Fruit fly (Drosophila melanogaster) whole organism, embryonic: ENCODE measurements around the gene brm.

Source experiments
- Adf1 ChIP-seq: fragments of 200-800 bp; sonication (Bioruptor generic); IDR thresholded peaks from 2 replicates; pipeline ENCODE4 v1.3.6; 2022; ENCODE audit warnings: missing biosample characterization, missing genetic modification characterization
- CG10147 ChIP-seq: fragments of 200-800 bp; sonication (Bioruptor generic); optimal IDR thresholded peaks from 2 replicates; lab custom pipeline; 2019; ENCODE audit warnings: missing biosample characterization, mild to moderate bottlenecking, missing genetic modification characterization, moderate library complexity
- CG10431 ChIP-seq: fragments of 200-800 bp; sonication (Bioruptor generic); optimal IDR thresholded peaks from 3 replicates; lab custom pipeline; 2018; ENCODE audit warnings: missing biosample characterization, mild to moderate bottlenecking, missing genetic modification characterization
- CG10959 ChIP-seq: fragments of 200-800 bp; sonication (Bioruptor generic); IDR thresholded peaks from 2 replicates; pipeline ENCODE4 v1.3.6; 2022; ENCODE audit warnings: missing biosample characterization, missing genetic modification characterization
- CG10979 ChIP-seq: fragments of 200-800 bp; sonication (Bioruptor generic); optimal IDR thresholded peaks from 2 replicates; lab custom pipeline; 2018; ENCODE audit warnings: missing biosample characterization, mild to moderate bottlenecking, missing genetic modification characterization, moderate library complexity
- CG1602 ChIP-seq: fragments of 200-800 bp; sonication (Bioruptor generic); optimal IDR thresholded peaks from 3 replicates; lab custom pipeline; 2016; ENCODE audit warnings: missing biosample characterization, missing genetic modification characterization
- CG16779 ChIP-seq: fragments of 200-800 bp; sonication (Bioruptor generic); IDR thresholded peaks from 2 replicates; pipeline ENCODE4 v1.3.6; 2022; ENCODE audit warnings: missing biosample characterization, missing genetic modification characterization
- CG17359 ChIP-seq: fragments of 200-800 bp; sonication (Bioruptor generic); optimal IDR thresholded peaks from 3 replicates; lab custom pipeline; 2018; ENCODE audit warnings: missing biosample characterization, mild to moderate bottlenecking, missing genetic modification characterization, moderate library complexity
- CG17829 ChIP-seq: fragments of 200-800 bp; optimal IDR thresholded peaks from 2 replicates; lab custom pipeline; 2019; ENCODE audit warnings: missing biosample characterization, mild to moderate bottlenecking, missing genetic modification characterization, moderate library complexity
- CG2120 ChIP-seq: fragments of 200-800 bp; sonication (Bioruptor generic); optimal IDR thresholded peaks from 3 replicates; lab custom pipeline; 2016; ENCODE audit warnings: missing biosample characterization, missing genetic modification characterization
- CG31388 ChIP-seq: fragments of 200-800 bp; sonication (Bioruptor generic); optimal IDR thresholded peaks from 2 replicates; lab custom pipeline; 2016; ENCODE audit warnings: missing biosample characterization, missing genetic modification characterization
- CG3407 ChIP-seq: fragments of 200-800 bp; sonication (Bioruptor generic); optimal IDR thresholded peaks from 2 replicates; lab custom pipeline; 2018; ENCODE audit warnings: missing biosample characterization, mild to moderate bottlenecking, missing genetic modification characterization
- CG43689 ChIP-seq: fragments of 200-800 bp; sonication (Bioruptor generic); IDR thresholded peaks from 2 replicates; pipeline ENCODE4 v1.3.6; 2022; ENCODE audit warnings: missing biosample characterization, missing genetic modification characterization
- CG4820 ChIP-seq: fragments of 200-800 bp; sonication (Bioruptor generic); optimal IDR thresholded peaks from 3 replicates; lab custom pipeline; 2016; ENCODE audit warnings: missing biosample characterization, missing genetic modification characterization
- CG4854 ChIP-seq: fragments of 200-800 bp; sonication (Bioruptor generic); optimal IDR thresholded peaks from 2 replicates; lab custom pipeline; 2016; ENCODE audit warnings: missing biosample characterization, missing genetic modification characterization, inconsistent platforms
- CG7987 ChIP-seq: fragments of 200-800 bp; sonication (Bioruptor generic); optimal IDR thresholded peaks from 2 replicates; lab custom pipeline; 2018; ENCODE audit warnings: missing biosample characterization, mild to moderate bottlenecking, missing genetic modification characterization, moderate library complexity
- D ChIP-seq, 2 experiments: fragments of 200-800 bp in 1 of 2; fragments of >200 bp in 1 of 2; sonication (Bioruptor generic) in 1 of 2; optimal IDR thresholded peaks; 2 replicates in 1 of 2; 3 replicates in 1 of 2; lab custom pipeline; 2017; ENCODE audit warnings: mild to moderate bottlenecking in 1 of 2, missing biosample characterization in 1 of 2, missing genetic modification characterization in 1 of 2, missing genetic modification reagents in 1 of 2
- Ets97D ChIP-seq: fragments of 200-800 bp; sonication (Bioruptor generic); optimal IDR thresholded peaks from 3 replicates; lab custom pipeline; 2016; ENCODE audit warnings: missing biosample characterization, missing genetic modification characterization
- HLH3B ChIP-seq: fragments of 200-800 bp; sonication (Bioruptor generic); IDR thresholded peaks from 2 replicates; pipeline ENCODE4 v1.3.6; 2022; ENCODE audit warnings: missing biosample characterization, missing genetic modification characterization
- HmgD ChIP-seq: fragments of 200-800 bp; sonication (Bioruptor generic); optimal IDR thresholded peaks from 3 replicates; lab custom pipeline; 2016; ENCODE audit warnings: missing biosample characterization, missing genetic modification characterization
- HmgZ ChIP-seq: fragments of 200-800 bp; sonication (Bioruptor generic); optimal IDR thresholded peaks from 2 replicates; lab custom pipeline; 2018; ENCODE audit warnings: missing biosample characterization, mild to moderate bottlenecking, missing genetic modification characterization
- Lim3 ChIP-seq: fragments of 200-800 bp; sonication (Bioruptor generic); IDR thresholded peaks from 2 replicates; pipeline ENCODE4 v1.3.6; 2022; ENCODE audit warnings: missing biosample characterization, missing genetic modification characterization
- Lpt ChIP-seq: fragments of >200 bp; optimal IDR thresholded peaks from 2 replicates; lab custom pipeline; 2018; ENCODE audit warnings: missing biosample characterization, missing genetic modification characterization
- Oli ChIP-seq: fragments of 200-800 bp; sonication (Bioruptor generic); optimal IDR thresholded peaks from 2 replicates; lab custom pipeline; 2018; ENCODE audit warnings: missing biosample characterization, mild to moderate bottlenecking, missing genetic modification characterization, moderate library complexity
- Sox100B ChIP-seq: fragments of 200-800 bp; sonication (Bioruptor generic); optimal IDR thresholded peaks from 3 replicates; lab custom pipeline; 2018; ENCODE audit warnings: missing biosample characterization, mild to moderate bottlenecking, missing genetic modification characterization
- TFAM ChIP-seq: fragments of 200-800 bp; sonication (Bioruptor generic); optimal IDR thresholded peaks from 2 replicates; lab custom pipeline; 2017; ENCODE audit warnings: missing biosample characterization, missing genetic modification characterization, inconsistent platforms
- Vsx1 ChIP-seq: fragments of 200-800 bp; sonication (Bioruptor generic); optimal IDR thresholded peaks from 2 replicates; lab custom pipeline; 2017; ENCODE audit warnings: missing biosample characterization, mild to moderate bottlenecking, missing genetic modification characterization, missing genetic modification reagents
- abd-A ChIP-seq: fragments of 200-800 bp; sonication (Bioruptor generic); optimal IDR thresholded peaks from 3 replicates; lab custom pipeline; 2019; ENCODE audit warnings: missing biosample characterization, mild to moderate bottlenecking, missing genetic modification characterization, moderate library complexity
- bbx ChIP-seq: fragments of 200-800 bp; sonication (Bioruptor generic); IDR thresholded peaks from 2 replicates; pipeline ENCODE4 v1.3.6; 2022; ENCODE audit warnings: missing biosample characterization, missing genetic modification characterization; ENCODE audit not compliant: partially characterized antibody
- bcd ChIP-seq: fragments of 200-800 bp; sonication (Bioruptor generic); optimal IDR thresholded peaks from 2 replicates; lab custom pipeline; 2017; ENCODE audit warnings: missing biosample characterization, mild to moderate bottlenecking, missing genetic modification characterization
- dpn ChIP-seq, 2 experiments: fragments of 200-800 bp; sonication (Bioruptor generic); optimal IDR thresholded peaks; 3 replicates each; lab custom pipeline; 2016; ENCODE audit warnings: missing biosample characterization in 2 of 2, missing genetic modification characterization in 2 of 2
- emc ChIP-seq: fragments of 200-800 bp; sonication (Bioruptor generic); optimal IDR thresholded peaks from 2 replicates; lab custom pipeline; 2016; ENCODE audit warnings: missing biosample characterization, missing genetic modification characterization
- fd102C ChIP-seq: fragments of 200-800 bp; sonication (Bioruptor generic); optimal IDR thresholded peaks from 2 replicates; lab custom pipeline; 2018; ENCODE audit warnings: missing biosample characterization, mild to moderate bottlenecking, missing genetic modification characterization, moderate library complexity
- fd96Cb ChIP-seq: fragments of 200-800 bp; sonication (Bioruptor generic); optimal IDR thresholded peaks from 2 replicates; lab custom pipeline; 2018; ENCODE audit warnings: missing biosample characterization, mild to moderate bottlenecking, missing genetic modification characterization, moderate library complexity
- ftz-f1 ChIP-seq: fragments of 200-800 bp; sonication (Bioruptor generic); optimal IDR thresholded peaks from 2 replicates; lab custom pipeline; 2016; ENCODE audit warnings: missing biosample characterization, missing genetic modification characterization
- gt ChIP-seq: fragments of 200-800 bp; sonication (Bioruptor generic); IDR thresholded peaks from 2 replicates; pipeline ENCODE4 v1.3.6; 2022; ENCODE audit warnings: missing biosample characterization, missing genetic modification characterization
- hkb ChIP-seq, 2 experiments: fragments of 200-800 bp in 1 of 2; fragments of >200 bp in 1 of 2; sonication (Bioruptor generic) in 1 of 2; IDR thresholded peaks in 1 of 2; optimal IDR thresholded peaks in 1 of 2; 2 replicates each; pipeline versions ENCODE4 v1.3.6 to Lab custom; 2017 to 2022; ENCODE audit warnings: missing biosample characterization in 1 of 2, missing genetic modification characterization in 1 of 2
- insv ChIP-seq, 2 experiments: fragments of 200-800 bp; sonication (Bioruptor generic); optimal IDR thresholded peaks; 3 replicates each; lab custom pipeline; 2016 to 2018; ENCODE audit warnings: missing biosample characterization in 2 of 2, missing genetic modification characterization in 2 of 2
- p53 ChIP-seq: fragments of 200-800 bp; sonication (Bioruptor generic); optimal IDR thresholded peaks from 2 replicates; lab custom pipeline; 2016; ENCODE audit warnings: missing biosample characterization, missing genetic modification characterization
- pho ChIP-seq: fragments of 200-800 bp; sonication (Bioruptor generic); optimal IDR thresholded peaks from 2 replicates; lab custom pipeline; 2016; ENCODE audit warnings: missing biosample characterization, missing genetic modification characterization
- phol ChIP-seq: fragments of 200-800 bp; sonication (Bioruptor generic); optimal IDR thresholded peaks from 3 replicates; lab custom pipeline; 2018; ENCODE audit warnings: missing biosample characterization, mild to moderate bottlenecking, missing genetic modification characterization, moderate library complexity
- pum ChIP-seq: fragments of 200-800 bp; sonication (Bioruptor generic); optimal IDR thresholded peaks from 2 replicates; lab custom pipeline; 2016; ENCODE audit warnings: missing biosample characterization, missing genetic modification characterization
- sens ChIP-seq: fragments of 200-800 bp; sonication (Bioruptor generic); peaks from one replicate; lab custom pipeline; 2016; ENCODE audit warnings: missing biosample characterization, missing genetic modification characterization
- sr ChIP-seq: fragments of 200-800 bp; sonication (Bioruptor generic); IDR thresholded peaks from 3 replicates; pipeline ENCODE4 v1.3.6; 2022; ENCODE audit warnings: missing biosample characterization, missing genetic modification characterization
- stc ChIP-seq: fragments of 200-800 bp; sonication (Bioruptor generic); IDR thresholded peaks from 2 replicates; pipeline ENCODE4 v1.3.6; 2022; ENCODE audit warnings: missing biosample characterization, missing genetic modification characterization
- trem ChIP-seq: fragments of 200-800 bp; optimal IDR thresholded peaks from 3 replicates; lab custom pipeline; 2019; ENCODE audit warnings: missing biosample characterization, mild to moderate bottlenecking, missing genetic modification characterization, moderate library complexity
- ttk ChIP-seq: fragments of 200-800 bp; sonication (Bioruptor generic); IDR thresholded peaks from 2 replicates; pipeline ENCODE4 v2.1.2; 2022; ENCODE audit warnings: missing biosample characterization, missing genetic modification characterization
- tx ChIP-seq: fragments of 200-800 bp; sonication (Bioruptor generic); optimal IDR thresholded peaks from 2 replicates; lab custom pipeline; 2016; ENCODE audit warnings: missing biosample characterization, missing genetic modification characterization
- usp ChIP-seq: fragments of >200 bp; optimal IDR thresholded peaks from 2 replicates; lab custom pipeline; 2017; ENCODE audit warnings: missing biosample characterization, missing genetic modification characterization

brm gene

DNA sequence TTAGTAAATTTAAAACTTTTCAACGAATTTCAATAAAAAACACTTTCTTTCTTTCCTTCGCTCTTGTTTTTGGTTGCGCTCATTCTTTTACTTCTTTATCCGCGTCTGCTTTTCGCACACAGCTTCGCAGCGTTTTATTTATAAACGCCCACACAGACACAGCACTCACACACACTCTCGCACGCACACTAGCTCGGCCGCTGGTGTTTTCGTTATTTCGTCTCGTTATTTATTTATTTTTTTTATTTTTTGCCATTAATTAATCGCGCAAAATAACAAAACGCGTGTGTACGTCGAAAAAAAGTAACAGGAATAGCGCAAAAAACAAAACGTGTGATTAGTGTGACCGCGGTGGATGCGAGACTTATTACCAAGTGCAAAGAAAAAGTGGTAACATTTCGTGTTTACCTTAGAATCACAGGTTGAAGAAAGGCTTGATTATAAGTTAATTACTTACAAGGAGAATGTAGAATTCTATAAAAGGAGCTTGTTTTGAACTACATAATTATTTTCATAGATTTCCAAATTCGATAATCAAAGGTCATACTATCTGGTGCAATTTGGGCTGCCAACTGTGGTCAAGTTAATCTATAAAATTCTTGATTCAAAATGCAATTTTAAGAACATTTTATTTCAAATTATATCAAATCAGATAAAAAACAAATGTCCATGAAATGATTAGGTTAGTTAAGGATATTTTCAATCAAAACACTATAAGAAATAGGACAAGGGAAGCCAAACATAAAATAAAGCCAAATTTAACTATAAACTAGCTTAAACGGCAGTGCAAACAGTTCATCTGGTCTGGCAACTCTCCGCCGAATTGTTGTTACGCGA, 21.9 kb upstream of the brm start, which contains the start of the genes hzg and mRpS31 (continued):
- no peak for TF ChIP-seq CG10959
- no peak for TF ChIP-seq CG4854 (GFP tag; lab: Kevin White, UChicago)
- no peak for TF ChIP-seq Lim3 (GFP tag; lab: Robert Waterston, UW)
- TF ChIP-seq CG3407 (GFP tag; lab: Kevin White, UChicago): no peak
- 0 out of 2 replicates have a peak, but pooled peaks have one; percentile 12 for TF ChIP-seq bbx (GFP tag; lab: Robert Waterston, UW)
- TF ChIP-seq Oli: peak; percentile 1
- no peak for TF ChIP-seq usp (GFP tag; lab: Kevin White, UChicago)
- peak; percentile 37 for TF ChIP-seq abd-A (tag; lab: Kevin White, UChicago)
- peak; percentile 54 for TF ChIP-seq pum
- peak; percentile 49 for TF ChIP-seq CG4820 (GFP tag; lab: Kevin White, UChicago)
- TF ChIP-seq hkb (optimal IDR thresholded peaks at IDR 0.05; lab: Kevin White, UChicago): no peak
- TF ChIP-seq hkb (GFP tag; IDR thresholded peaks at IDR 0.05; lab: Robert Waterston, UW): no peak
- TF ChIP-seq CG17359: no peak
- no peak for TF ChIP-seq CG7987 (GFP tag; lab: Kevin White, UChicago)
- no peak for TF ChIP-seq TFAM (GFP tag; lab: Kevin White, UChicago)
- peak; percentile 82 for TF ChIP-seq CG17829 (tag; lab: Kevin White, UChicago)
- TF ChIP-seq pho (GFP tag; lab: Kevin White, UChicago): peak; percentile 60
- peak; percentile 45 for TF ChIP-seq fd96Cb (tag; lab: Kevin White, UChicago)
- TF ChIP-seq CG31388 (GFP tag; lab: Kevin White, UChicago): no peak
- no peak for TF ChIP-seq D (optimal IDR thresholded peaks at IDR 0.05; lab: Kevin White, UChicago)
- peak; percentile 26 for TF ChIP-seq D (GFP tag; optimal IDR thresholded peaks at IDR 0.05; lab: Kevin White, UChicago)
- no peak for TF ChIP-seq p53 (GFP tag; lab: Kevin White, UChicago)
- peak; percentile 40 for TF ChIP-seq Sox100B
- TF ChIP-seq ftz-f1 (GFP tag; lab: Kevin White, UChicago): no peak
- TF ChIP-seq CG43689 (GFP tag; lab: Robert Waterston, UW): no peak
- peak; percentile 38 for TF ChIP-seq tx (GFP tag; lab: Kevin White, UChicago)
- no peak for TF ChIP-seq Adf1 (GFP tag; lab: Robert Waterston, UW)
- TF ChIP-seq bcd: peak; percentile 14
- no peak for TF ChIP-seq fd102C
- TF ChIP-seq Ets97D: peak; percentile 56
- no peak for TF ChIP-seq Vsx1
- TF ChIP-seq CG1602: peak; percentile 54
- no peak for TF ChIP-seq stc (GFP tag; lab: Robert Waterston, UW)
- TF ChIP-seq CG10979 (tag; lab: Kevin White, UChicago): peak; percentile 40
- peak; percentile 89 for TF ChIP-seq sens (GFP tag; lab: Kevin White, UChicago)
- peak; percentile 23; the same call in 1 of the 2 replicates for TF ChIP-seq ttk (GFP tag; lab: Robert Waterston, UW)
- TF ChIP-seq phol (tag; lab: Kevin White, UChicago): peak; percentile 73
- no peak for TF ChIP-seq CG16779
- TF ChIP-seq HLH3B (GFP tag; lab: Robert Waterston, UW): no peak
- peak; percentile 80 for TF ChIP-seq CG2120
- peak; percentile 23 for TF ChIP-seq emc (GFP tag; lab: Kevin White, UChicago)
- peak; percentile 61; the same call in 1 of the 3 replicates for TF ChIP-seq sr
- peak; percentile 47 for TF ChIP-seq HmgZ (tag; lab: Kevin White, UChicago)
- peak in 1 of 2 experiments; percentile 1 for TF ChIP-seq insv (GFP tag; optimal IDR thresholded peaks at IDR 0.05; lab: Kevin White, UChicago)
- TF ChIP-seq dpn (GFP tag; optimal IDR thresholded peaks at IDR 0.05; lab: Kevin White, UChicago): peak; percentile 46 to 65
- TF ChIP-seq Lpt (GFP tag; lab: Kevin White, UChicago): no peak
- TF ChIP-seq gt: no peak
- TF ChIP-seq CG10431 (GFP tag; lab: Kevin White, UChicago): peak; percentile 39
- peak; percentile 99 for TF ChIP-seq trem (tag; lab: Kevin White, UChicago)
- TF ChIP-seq CG10147 (GFP tag; lab: Kevin White, UChicago): peak; percentile 65
- TF ChIP-seq HmgD (GFP tag; lab: Kevin White, UChicago): no peak
